Fruit fly (Drosophila melanogaster): ENCODE measurements around the gene CG9109.

Gene CG9109

DNA sequence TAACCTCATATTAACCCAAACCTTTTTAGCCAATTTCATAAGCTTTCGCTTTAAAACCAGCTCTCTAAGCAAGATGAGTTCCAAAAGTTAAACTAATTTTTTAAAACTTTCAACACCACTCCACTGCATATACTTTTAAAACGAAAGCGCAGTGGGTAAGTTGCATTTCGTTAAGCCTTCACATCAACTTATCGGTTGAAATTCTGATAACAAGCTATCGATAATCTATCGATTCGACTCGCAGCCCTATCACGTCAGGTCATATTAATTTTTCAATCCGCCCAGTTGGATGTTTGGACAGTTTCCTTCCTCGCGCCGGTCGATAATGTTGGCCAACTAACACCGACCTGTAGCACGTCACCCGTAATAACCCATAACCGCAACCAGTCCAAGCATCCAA lies 48.1 kb downstream of the CG9109 start, which contains the start of gene ifc (continued):
- peak; percentile 98 for TF ChIP-seq CG7928 (GFP tag; optimal IDR thresholded peaks at IDR 0.05)
- no peak for TF ChIP-seq gcm (GFP tag; optimal IDR thresholded peaks at IDR 0.05)
- peak; percentile 50 for TF ChIP-seq CG18262 (tag; optimal IDR thresholded peaks at IDR 0.05)

DNA sequence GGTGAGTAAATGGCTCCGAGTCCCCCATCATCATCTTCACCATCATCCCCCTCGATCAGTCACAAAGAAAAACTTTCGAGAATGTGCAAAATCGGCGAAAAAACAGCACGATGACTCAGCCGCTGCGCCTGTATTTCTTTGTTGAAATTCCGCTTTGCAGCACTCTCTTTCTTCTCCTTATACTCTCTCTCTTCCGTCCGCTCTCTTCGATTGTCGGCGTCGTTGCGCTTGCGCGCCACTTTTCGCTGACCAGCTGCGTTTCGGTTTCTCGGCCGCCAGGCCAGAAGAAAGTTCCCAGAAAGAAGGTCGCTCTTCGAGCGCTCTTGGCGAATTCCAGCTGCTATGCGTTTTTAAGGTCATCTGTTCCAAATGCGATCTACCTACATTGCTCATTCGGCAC lies 51.0 kb downstream of the CG9109 start:
- TF ChIP-seq Trl (optimal IDR thresholded peaks at IDR 0.05): peak; percentile 20 to 73
- no peak for TF ChIP-seq Trl (GFP tag; optimal IDR thresholded peaks at IDR 0.05)
- TF ChIP-seq lilli (GFP tag; optimal IDR thresholded peaks at IDR 0.05): no peak
- no peak for TF ChIP-seq dmrt99B (tag; optimal IDR thresholded peaks at IDR 0.05)
- no peak for TF ChIP-seq CG31441 (GFP tag; IDR thresholded peaks at IDR 0.05)
- no peak for TF ChIP-seq Dll (GFP tag; IDR thresholded peaks at IDR 0.05; ENCODE audit: partially characterized antibody)
- TF ChIP-seq GATAe (GFP tag; conservative IDR thresholded peaks at IDR 0.05): no peak
- no peak for TF ChIP-seq cato (GFP tag; optimal IDR thresholded peaks at IDR 0.05; ENCODE audit: borderline replicate concordance)
- TF ChIP-seq CG15479 (GFP tag; optimal IDR thresholded peaks at IDR 0.05): peak; percentile 67
- no peak for TF ChIP-seq CG10979 (tag; optimal IDR thresholded peaks at IDR 0.05)
- TF ChIP-seq CG14441 (GFP tag; IDR thresholded peaks at IDR 0.05): no peak
- TF ChIP-seq stc (GFP tag; IDR thresholded peaks at IDR 0.05): no peak
- no peak for TF ChIP-seq CG15011 (GFP tag; optimal IDR thresholded peaks at IDR 0.05)
- no peak for TF ChIP-seq CG18011 (GFP tag; optimal IDR thresholded peaks at IDR 0.05)
- no peak for TF ChIP-seq rib (GFP tag; IDR thresholded peaks at IDR 0.05)
- no peak for TF ChIP-seq chif (GFP tag; optimal IDR thresholded peaks at IDR 0.05)
- no peak for TF ChIP-seq CG8388 (GFP tag; optimal IDR thresholded peaks at IDR 0.05)
- no peak for TF ChIP-seq E2f2 (GFP tag; IDR thresholded peaks at IDR 0.05)
- no peak for TF ChIP-seq wek (GFP tag; optimal IDR thresholded peaks at IDR 0.05)
- TF ChIP-seq CG8478 (optimal IDR thresholded peaks at IDR 0.05): no peak
- no peak for TF ChIP-seq CG14014 (GFP tag; IDR thresholded peaks at IDR 0.05)
- no peak for TF ChIP-seq Dek (tag; optimal IDR thresholded peaks at IDR 0.05)
- no peak for TF ChIP-seq CG43689 (GFP tag; IDR thresholded peaks at IDR 0.05)
- TF ChIP-seq ase (GFP tag; IDR thresholded peaks at IDR 0.05): no peak
- TF ChIP-seq CG12236 (GFP tag; optimal IDR thresholded peaks at IDR 0.05): no peak
- TF ChIP-seq CG11247 (GFP tag; IDR thresholded peaks at IDR 0.05): no peak
- no peak for TF ChIP-seq YL-1 (GFP tag; optimal IDR thresholded peaks at IDR 0.05)
- TF ChIP-seq sd (tag; optimal IDR thresholded peaks at IDR 0.05): peak; percentile 8
- TF ChIP-seq cad (GFP tag; optimal IDR thresholded peaks at IDR 0.05): peak; percentile 11
- TF ChIP-seq pros (GFP tag; optimal IDR thresholded peaks at IDR 0.05): peak; percentile 58
- TF ChIP-seq nom (GFP tag; optimal IDR thresholded peaks at IDR 0.05): peak; percentile 38
- TF ChIP-seq CG10654 (GFP tag; optimal IDR thresholded peaks at IDR 0.05): no peak
- no peak for TF ChIP-seq Jarid2 (GFP tag; optimal IDR thresholded peaks at IDR 0.05)
- no peak for TF ChIP-seq CG18619 (GFP tag; optimal IDR thresholded peaks at IDR 0.05)
- no peak for TF ChIP-seq slou (GFP tag; optimal IDR thresholded peaks at IDR 0.05)
- TF ChIP-seq Bteb2 (GFP tag; optimal IDR thresholded peaks at IDR 0.05): no peak
- TF ChIP-seq Chrac-16 (GFP tag; optimal IDR thresholded peaks at IDR 0.05): no peak
- no peak for TF ChIP-seq usp (GFP tag; optimal IDR thresholded peaks at IDR 0.05)
- no peak for TF ChIP-seq CG2875 (GFP tag; optimal IDR thresholded peaks at IDR 0.05)
- TF ChIP-seq CG10267 (tag; optimal IDR thresholded peaks at IDR 0.05): no peak
- TF ChIP-seq yki (optimal IDR thresholded peaks at IDR 0.05): no peak
- peak; percentile 50 for TF ChIP-seq CG3163 (GFP tag; optimal IDR thresholded peaks at IDR 0.05)
- no peak for TF ChIP-seq Lhr (GFP tag; optimal IDR thresholded peaks at IDR 0.05)
- TF ChIP-seq ewg (GFP tag; optimal IDR thresholded peaks at IDR 0.05): no peak
- no peak for TF ChIP-seq NC2α (GFP tag; optimal IDR thresholded peaks at IDR 0.05)
- TF ChIP-seq Aef1 (GFP tag; IDR thresholded peaks at IDR 0.05): no peak
- no peak for TF ChIP-seq CG1602 (GFP tag; optimal IDR thresholded peaks at IDR 0.05)
- no peak for TF ChIP-seq CG6254 (GFP tag; optimal IDR thresholded peaks at IDR 0.05)
